Worm (Caenorhabditis elegans) whole organism, late embryonic: Measurements from ENCODE around the gene moc-6.

Experiments
- ahr-1 ChIP-seq: sonication (generic microtip); optimal IDR thresholded peaks from 2 replicates; lab custom pipeline; 2016; ENCODE audit warnings: missing genetic modification characterization, missing compliant biosample characterization
- ama-1 ChIP-seq: fragments of 150-350 bp; optimal IDR thresholded peaks from 2 replicates; lab custom pipeline; 2014
- ets-4 ChIP-seq: sonication (generic microtip); optimal IDR thresholded peaks from 2 replicates; lab custom pipeline; 2016; ENCODE audit warnings: missing genetic modification characterization, missing compliant biosample characterization
- gmeb-2 ChIP-seq: sonication (generic microtip); optimal IDR thresholded peaks from 2 replicates; lab custom pipeline; 2016; ENCODE audit warnings: missing genetic modification characterization, inconsistent platforms, missing compliant biosample characterization
- hlh-30 ChIP-seq: sonication (generic microtip); optimal IDR thresholded peaks from 2 replicates; lab custom pipeline; 2017; ENCODE audit warnings: antibody characterized with exemption, missing genetic modification characterization, missing compliant biosample characterization; ENCODE audit not compliant: insufficient read depth
- hlh-8 ChIP-seq: sonication (generic microtip); optimal IDR thresholded peaks from 2 replicates; lab custom pipeline; 2016; ENCODE audit warnings: missing genotype, missing genetic modification characterization, missing compliant biosample characterization
- nfya-1 ChIP-seq: sonication (generic microtip); optimal IDR thresholded peaks from 2 replicates; lab custom pipeline; 2017; ENCODE audit warnings: missing genetic modification characterization, mild to moderate bottlenecking, missing compliant biosample characterization, antibody characterized with exemption, moderate library complexity
- ztf-16 ChIP-seq: sonication (generic microtip); optimal IDR thresholded peaks from 2 replicates; lab custom pipeline; 2017; ENCODE audit warnings: missing genetic modification characterization, missing compliant biosample characterization

ce11 chrIII:5190179-5190578 lies 5.6 kb upstream of the moc-6 start:
- TF ChIP-seq ztf-16 (tag; lab: Kevin White, UChicago) = no peak
- TF ChIP-seq ama-1 (lab: Kevin White, UChicago) = no peak
- TF ChIP-seq hlh-30 (tag; lab: Kevin White, UChicago) = no peak
- no peak for TF ChIP-seq hlh-8
- no peak for TF ChIP-seq ahr-1 (tag; lab: Kevin White, UChicago)
- TF ChIP-seq ets-4 (tag; lab: Kevin White, UChicago) = peak; percentile 91
- no peak for TF ChIP-seq nfya-1 (tag; lab: Kevin White, UChicago)
- no peak for TF ChIP-seq gmeb-2 (tag; lab: Kevin White, UChicago)
